Fruit fly (Drosophila melanogaster) whole organism: ENCODE results near the gene CG14020.

Experiments used
- CG8478 ChIP-seq: fragments of >200 bp; optimal IDR thresholded peaks from 2 replicates; lab custom pipeline; 2018; ENCODE audit warnings: inconsistent platforms
- Dll ChIP-seq: fragments of >200 bp; optimal IDR thresholded peaks from 2 replicates; lab custom pipeline; 2017
- EcR ChIP-seq, 2 experiments: fragments of >200 bp; optimal IDR thresholded peaks; 2 replicates each; lab custom pipeline; 2017; ENCODE audit warnings: missing biosample characterization in 2 of 2, missing genetic modification characterization in 2 of 2, missing genetic modification reagents in 2 of 2
- pan ChIP-seq: fragments of >200 bp; optimal IDR thresholded peaks from 2 replicates; lab custom pipeline; 2017
- psq ChIP-seq: fragments of >200 bp; optimal IDR thresholded peaks from 2 replicates; lab custom pipeline; 2017
- usp ChIP-seq: fragments of >200 bp; optimal IDR thresholded peaks from 2 replicates; lab custom pipeline; 2017; ENCODE audit warnings: missing biosample characterization, missing genetic modification characterization, mixed read lengths

DNA sequence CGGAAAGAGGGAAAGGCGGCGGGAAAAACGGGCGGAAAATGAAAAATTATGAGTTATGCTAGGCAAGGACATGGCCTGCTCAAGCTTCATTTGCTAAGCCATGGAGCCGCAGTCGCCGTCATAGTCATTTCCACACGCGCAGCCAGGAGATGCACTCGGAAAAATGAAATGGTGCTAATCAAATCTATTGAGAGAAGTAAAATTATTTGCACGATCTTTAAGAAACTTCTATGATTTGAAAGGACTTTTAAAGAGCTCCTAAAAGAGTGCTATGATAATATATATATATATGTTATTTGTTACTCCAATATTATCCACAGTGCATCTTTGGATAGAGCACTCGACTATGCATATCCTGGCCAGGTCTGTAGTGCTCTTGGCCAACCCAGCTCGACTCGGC, 38.4 kb upstream of the CG14020 start:
- TF ChIP-seq Dll (lab: Kevin White, UChicago) (no peak), usp (no peak), psq (no peak), CG8478 (no peak), EcR (GFP tag; optimal IDR thresholded peaks at IDR 0.05; lab: Kevin White, UChicago) (no peak), pan (lab: Kevin White, UChicago) (no peak)
